Fruit fly (Drosophila melanogaster) Kc167 (cell line): ENCODE measurements around the gene CG32982.

Experiments
- Myc ChIP-seq: fragments of >200 bp; optimal IDR thresholded peaks from 2 replicates; lab custom pipeline; 2017; ENCODE audit warnings: missing external identifiers
- Sin3A ChIP-seq: fragments of >200 bp; optimal IDR thresholded peaks from 2 replicates; lab custom pipeline; 2018; ENCODE audit warnings: missing external identifiers
- h ChIP-seq: fragments of >200 bp; optimal IDR thresholded peaks from 3 replicates; lab custom pipeline; 2018; ENCODE audit warnings: missing external identifiers
- insv ChIP-seq: fragments of >200 bp; optimal IDR thresholded peaks from 3 replicates; lab custom pipeline; 2018; ENCODE audit warnings: missing external identifiers
- psq ChIP-seq: fragments of >200 bp; optimal IDR thresholded peaks from 2 replicates; lab custom pipeline; 2017; ENCODE audit warnings: missing external identifiers
- ttk ChIP-seq: sonication (Bioruptor generic); optimal IDR thresholded peaks from 2 replicates; lab custom pipeline; 2017; ENCODE audit warnings: missing external identifiers

The CG32982 gene

dm6 chr2L:9178445-9179122, 53.0 kb downstream of the CG32982 start:
- TF ChIP-seq insv (lab: Kevin White, UChicago) = no peak
- no peak for TF ChIP-seq Sin3A
- no peak for TF ChIP-seq Myc (lab: Kevin White, UChicago)
- TF ChIP-seq psq (lab: Kevin White, UChicago) = no peak
- TF ChIP-seq ttk = no peak
- TF ChIP-seq h (lab: Kevin White, UChicago) = no peak

- TF ChIP-seq Myc (lab: Kevin White, UChicago) = no peak
- TF ChIP-seq psq (lab: Kevin White, UChicago) = no peak
- no peak for TF ChIP-seq h (lab: Kevin White, UChicago)
- TF ChIP-seq Sin3A = no peak
- no peak for TF ChIP-seq ttk
- TF ChIP-seq insv (lab: Kevin White, UChicago) = no peak
Observed at dm6 chr2L:9179285-9179684, 53.7 kb downstream of the CG32982 start.

DNA sequence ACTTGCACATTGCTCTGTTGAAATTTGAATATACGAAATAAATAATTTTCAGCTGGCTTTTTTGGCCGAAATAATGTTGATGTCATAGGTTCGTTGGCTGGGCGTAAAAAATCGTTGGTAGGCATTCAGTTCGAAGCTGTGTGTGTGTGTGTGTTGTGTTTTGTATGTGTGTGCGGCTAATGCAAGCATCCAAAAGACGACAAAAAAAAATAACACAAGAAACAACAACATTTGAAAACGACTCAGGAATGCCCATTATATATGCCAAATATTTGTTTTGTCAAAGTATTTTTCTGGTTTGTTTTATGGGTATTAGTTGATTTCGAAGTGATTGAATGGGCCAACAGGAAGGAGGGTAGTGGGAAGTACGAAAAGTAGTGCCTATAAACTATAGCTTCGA, 56.1 kb downstream of the CG32982 start:
- no peak for TF ChIP-seq insv (lab: Kevin White, UChicago)
- TF ChIP-seq Sin3A = no peak
- no peak for TF ChIP-seq Myc (lab: Kevin White, UChicago)
- no peak for TF ChIP-seq h (lab: Kevin White, UChicago)
- no peak for TF ChIP-seq psq (lab: Kevin White, UChicago)
- TF ChIP-seq ttk = no peak

dm6 chr2L:9182504-9182928, 57.0 kb downstream of the CG32982 start:
- no peak for TF ChIP-seq ttk
- no peak for TF ChIP-seq psq (lab: Kevin White, UChicago)
- no peak for TF ChIP-seq Sin3A
- TF ChIP-seq Myc (lab: Kevin White, UChicago) = no peak
- TF ChIP-seq insv (lab: Kevin White, UChicago) = no peak
- TF ChIP-seq h (lab: Kevin White, UChicago) = no peak

DNA sequence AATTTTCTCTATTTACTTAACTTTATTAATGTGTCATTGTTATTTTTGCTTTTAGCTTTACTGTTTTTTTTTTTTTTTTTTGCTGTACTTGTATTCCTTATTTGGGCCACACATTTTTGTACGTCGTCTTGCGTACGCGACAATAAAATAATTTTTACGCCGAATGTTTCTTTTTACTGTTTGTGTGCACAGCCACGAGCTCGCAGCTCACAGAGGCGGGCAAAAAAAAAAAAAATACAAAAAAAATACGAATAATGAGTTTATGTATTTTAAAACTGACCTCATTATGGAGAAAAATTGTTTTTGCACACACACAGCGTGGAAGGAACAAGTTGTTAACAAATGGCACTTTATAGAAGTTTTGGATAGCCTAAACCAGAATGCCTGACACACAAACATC, 62.0 kb downstream of the CG32982 start:
- TF ChIP-seq h (lab: Kevin White, UChicago) (no peak), psq (lab: Kevin White, UChicago) (no peak), insv (lab: Kevin White, UChicago) (no peak), ttk (no peak), Sin3A (no peak), Myc (lab: Kevin White, UChicago) (no peak)

dm6 chr2L:9188855-9189254, 63.3 kb downstream of the CG32982 start:
- TF ChIP-seq Myc (lab: Kevin White, UChicago) (no peak), h (lab: Kevin White, UChicago) (no peak), psq (lab: Kevin White, UChicago) (no peak), insv (lab: Kevin White, UChicago) (no peak)

DNA sequence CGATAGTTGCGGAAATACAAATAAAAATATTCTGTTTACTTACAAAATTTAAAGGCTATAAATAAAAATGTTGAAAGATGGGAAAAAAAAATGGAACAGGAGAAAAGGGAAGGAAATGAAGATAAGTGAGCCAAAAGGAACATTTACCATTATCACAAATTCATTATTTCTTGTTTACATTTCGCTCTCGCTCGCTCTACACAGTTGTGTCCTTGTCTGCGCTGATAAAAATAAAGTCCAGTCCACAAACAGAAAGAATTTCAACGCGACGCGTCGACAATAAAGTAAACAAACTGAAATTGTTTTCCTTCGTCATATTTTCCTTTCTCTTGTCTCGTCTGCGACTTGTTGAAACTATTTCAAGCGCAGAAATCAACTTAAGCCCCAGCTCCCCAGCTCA, 63.7 kb downstream of the CG32982 start:
- no peak for TF ChIP-seq Sin3A
- TF ChIP-seq Myc (lab: Kevin White, UChicago) = no peak
- TF ChIP-seq ttk = no peak
- TF ChIP-seq insv (lab: Kevin White, UChicago) = no peak
- TF ChIP-seq psq (lab: Kevin White, UChicago) = no peak
- TF ChIP-seq h (lab: Kevin White, UChicago) = no peak

- TF ChIP-seq h (lab: Kevin White, UChicago) (no peak), ttk (no peak), Myc (lab: Kevin White, UChicago) (no peak), psq (lab: Kevin White, UChicago) (no peak), Sin3A (no peak), insv (lab: Kevin White, UChicago) (no peak)
Observed at dm6 chr2L:9190270-9190669, 64.7 kb downstream of the CG32982 start.

DNA sequence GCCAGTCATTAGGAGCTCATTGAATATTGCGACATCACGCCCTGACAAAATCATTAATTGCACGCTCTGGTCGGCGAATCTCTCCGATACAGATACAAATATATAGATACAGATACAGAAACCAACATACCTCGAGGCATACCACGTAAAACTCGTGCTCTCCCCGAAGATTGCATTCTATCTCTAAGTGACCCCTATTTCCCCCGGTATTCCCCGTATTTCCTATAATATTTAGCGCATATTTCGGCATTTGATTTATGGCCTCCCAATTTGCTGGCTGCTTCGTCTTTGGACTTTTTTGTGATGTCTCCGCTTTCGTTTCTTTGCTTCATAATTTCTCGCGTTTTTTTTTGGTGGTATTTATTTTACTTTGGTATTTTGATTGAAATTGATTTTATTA, 66.8 kb downstream of the CG32982 start:
- TF ChIP-seq ttk = no peak
- no peak for TF ChIP-seq Sin3A

DNA sequence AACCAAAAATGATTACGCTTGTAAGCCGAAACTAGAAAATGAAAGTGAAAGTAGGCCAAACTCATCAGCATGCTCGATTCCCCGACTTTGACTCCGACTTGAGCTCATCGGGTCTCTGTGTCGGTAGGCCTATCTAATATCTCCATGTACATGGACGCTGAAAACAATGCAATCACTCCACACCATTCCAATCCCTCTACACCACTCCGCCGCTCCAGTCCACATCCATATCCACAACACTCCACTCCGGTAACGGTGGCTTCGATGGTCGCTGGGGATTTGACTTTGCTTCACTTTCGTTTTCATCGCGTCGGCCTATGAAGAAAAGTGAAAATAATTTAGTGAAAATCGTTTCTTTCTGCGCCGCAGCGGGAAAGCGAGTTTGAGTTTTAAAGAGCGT, 68.1 kb downstream of the CG32982 start:
- no peak for TF ChIP-seq insv (lab: Kevin White, UChicago)
- TF ChIP-seq h (lab: Kevin White, UChicago) = no peak
- TF ChIP-seq Sin3A = no peak
- no peak for TF ChIP-seq Myc (lab: Kevin White, UChicago)
- no peak for TF ChIP-seq psq (lab: Kevin White, UChicago)
- TF ChIP-seq ttk = no peak

dm6 chr2L:9194663-9195062, 69.1 kb downstream of the CG32982 start:
- TF ChIP-seq Myc (lab: Kevin White, UChicago) (no peak), h (lab: Kevin White, UChicago) (no peak), ttk (no peak), psq (lab: Kevin White, UChicago) (no peak), insv (lab: Kevin White, UChicago) (no peak), Sin3A (no peak)

- TF ChIP-seq Sin3A = no peak
- no peak for TF ChIP-seq Myc (lab: Kevin White, UChicago)
- no peak for TF ChIP-seq ttk
- TF ChIP-seq h (lab: Kevin White, UChicago) = no peak
- no peak for TF ChIP-seq insv (lab: Kevin White, UChicago)
Observed at dm6 chr2L:9198340-9198887, 72.9 kb downstream of the CG32982 start.

dm6 chr2L:9203401-9203800, 77.9 kb downstream of the CG32982 start:
- TF ChIP-seq h (lab: Kevin White, UChicago) (no peak), Sin3A (no peak), ttk (no peak), Myc (lab: Kevin White, UChicago) (no peak), insv (lab: Kevin White, UChicago) (no peak), psq (lab: Kevin White, UChicago) (no peak)
